Worm (Caenorhabditis elegans): ENCODE data around the gene col-114.
"Not testable (repeated sequence)": the region's sequence is repeated elsewhere in the genome, so short reads cannot be mapped to it uniquely, and the experiment has no call there.

The col-114 gene

DNA sequence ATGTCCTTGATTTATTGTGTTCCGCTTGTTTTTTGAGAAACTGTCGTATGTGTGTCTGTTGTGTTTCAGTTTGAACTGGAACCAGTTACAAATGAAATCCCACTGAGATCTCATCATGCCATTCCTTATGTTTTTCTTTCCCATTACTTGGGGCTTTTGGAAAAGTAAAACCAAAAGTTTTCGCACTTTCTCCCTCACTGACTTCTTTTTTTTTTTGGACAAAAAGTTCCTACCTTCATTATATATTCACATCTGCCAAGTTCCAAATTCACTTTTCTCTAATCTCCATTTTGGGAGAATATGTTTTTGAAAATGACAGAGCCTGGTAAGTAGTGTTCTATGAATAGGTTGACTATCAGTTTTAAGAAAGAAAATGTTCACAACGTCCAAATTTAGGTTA is 30.2 kb upstream of the col-114 start, which contains the start of gene C06E4.2:
Gene C06E4.2, plus strand, starts transcription at position 301 of the 400 bp plus-strand sequence.
- no peak for TF ChIP-seq ceh-82 (tag; optimal IDR thresholded peaks at IDR 0.05)

ce11 chrIV:7274969-7275548 is 28.6 kb upstream of the col-114 start:
- TF ChIP-seq elt-2 (tag; optimal IDR thresholded peaks at IDR 0.05), result peak; percentile 25
- TF ChIP-seq fos-1 (tag; optimal IDR thresholded peaks at IDR 0.05), result no peak
- peak; percentile 21 for TF ChIP-seq pha-4 (tag; optimal IDR thresholded peaks at IDR 0.05)
- TF ChIP-seq snpc-4 (tag; optimal IDR thresholded peaks at IDR 0.05), result no peak

ce11 chrIV:7263137-7263536 is 16.7 kb upstream of the col-114 start, which contains the start of gene glb-2:
Gene glb-2, minus strand, starts transcription at chrIV:7263237.
- TF ChIP-seq hmg-11 (tag; optimal IDR thresholded peaks at IDR 0.05), result no peak

ce11 chrIV:7260587-7260986 is 14.1 kb upstream of the col-114 start, which contains the start of gene C06E4.3:
Gene C06E4.3, plus strand, starts transcription at chrIV:7260875.
- TF ChIP-seq sea-2 (GFP tag; optimal IDR thresholded peaks at IDR 0.05) (no peak), pqm-1 (tag; optimal IDR thresholded peaks at IDR 0.05) (peak; percentile 48), elt-2 (tag; optimal IDR thresholded peaks at IDR 0.05) (peak; percentile 30), nhr-237 (tag; optimal IDR thresholded peaks at IDR 0.05) (no peak)

DNA sequence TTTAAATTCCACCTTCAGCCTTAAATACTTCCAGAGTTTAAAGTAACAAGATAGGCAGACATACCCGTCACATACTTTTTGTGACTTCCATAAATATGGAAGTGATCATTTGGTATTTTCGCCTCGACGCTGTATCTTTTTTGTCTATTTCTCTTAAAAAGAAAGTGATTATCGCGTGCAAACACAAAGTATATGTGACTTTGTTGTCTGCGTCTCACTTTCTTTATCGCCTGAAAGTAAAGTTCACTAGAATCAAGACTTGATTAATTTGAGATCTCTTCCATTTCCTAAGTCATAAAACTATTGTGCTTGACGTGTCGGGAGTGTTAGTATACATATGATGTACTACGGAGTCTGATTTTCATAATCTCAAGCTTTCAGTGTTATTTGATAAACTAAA is 11.8 kb upstream of the col-114 start, which contains the start of gene C06E4.6:
Gene C06E4.6, minus strand, starts transcription at position 51 of the 400 bp plus-strand sequence.
- TF ChIP-seq egl-5 (tag; optimal IDR thresholded peaks at IDR 0.05) (no peak), ceh-9 (tag; optimal IDR thresholded peaks at IDR 0.05) (no peak), pha-4 (tag; optimal IDR thresholded peaks at IDR 0.05) (no peak), elt-2 (tag; optimal IDR thresholded peaks at IDR 0.05) (peak; percentile 43), pqm-1 (tag; optimal IDR thresholded peaks at IDR 0.05) (peak; percentile 81), lin-15B (tag; optimal IDR thresholded peaks at IDR 0.05) (peak; percentile 6), zag-1 (tag; optimal IDR thresholded peaks at IDR 0.05) (no peak), ztf-11 (tag; optimal IDR thresholded peaks at IDR 0.05) (no peak), nhr-237 (tag; optimal IDR thresholded peaks at IDR 0.05) (no peak), daf-12 (tag; optimal IDR thresholded peaks at IDR 0.05) (no peak), snpc-4 (tag; optimal IDR thresholded peaks at IDR 0.05) (no peak), fos-1 (tag; optimal IDR thresholded peaks at IDR 0.05) (no peak), nhr-28 (tag; optimal IDR thresholded peaks at IDR 0.05) (no peak), mdl-1 (tag; optimal IDR thresholded peaks at IDR 0.05) (peak; percentile 6), hmg-11 (tag; optimal IDR thresholded peaks at IDR 0.05) (no peak), ceh-16 (tag; optimal IDR thresholded peaks at IDR 0.05) (no peak)

- not testable (repeated sequence) for TF ChIP-seq sea-2 (GFP tag; optimal IDR thresholded peaks at IDR 0.05); fkh-2 (tag; optimal IDR thresholded peaks at IDR 0.05); lin-15B (tag; optimal IDR thresholded peaks at IDR 0.05)
Measured at ce11 chrIV:7254690-7255089, 8.2 kb upstream of the col-114 start, which contains the start of gene C06E4.5. Gene C06E4.5, plus strand, starts transcription at chrIV:7254990.

- no peak for TF ChIP-seq ama-1 (optimal IDR thresholded peaks at IDR 0.05)
- peak; percentile 25 for TF ChIP-seq pqm-1 (tag; optimal IDR thresholded peaks at IDR 0.05)
- TF ChIP-seq nhr-77 (tag; optimal IDR thresholded peaks at IDR 0.05), result no peak
- TF ChIP-seq eor-1 (tag; optimal IDR thresholded peaks at IDR 0.05), result no peak
- no peak for TF ChIP-seq ceh-82 (tag; optimal IDR thresholded peaks at IDR 0.05)
- TF ChIP-seq ceh-16 (tag; optimal IDR thresholded peaks at IDR 0.05), result no peak
- TF ChIP-seq snpc-4 (tag; optimal IDR thresholded peaks at IDR 0.05), result peak; percentile 49
Measured at ce11 chrIV:7253271-7253670, 6.8 kb upstream of the col-114 start.

ce11 chrIV:7250158-7250557 is 3.7 kb upstream of the col-114 start, which contains the start of gene D2024.18:
Gene D2024.18, plus strand, starts transcription at chrIV:7250458.
- TF ChIP-seq snpc-4 (tag; optimal IDR thresholded peaks at IDR 0.05), result no peak
- no peak for TF ChIP-seq unc-39 (tag; optimal IDR thresholded peaks at IDR 0.05)
- TF ChIP-seq nhr-76 (tag; optimal IDR thresholded peaks at IDR 0.05), result no peak
- TF ChIP-seq elt-2 (tag; optimal IDR thresholded peaks at IDR 0.05), result no peak
- no peak for TF ChIP-seq nhr-25 (tag; optimal IDR thresholded peaks at IDR 0.05)
- TF ChIP-seq nhr-23 (tag; optimal IDR thresholded peaks at IDR 0.05), result no peak
- no peak for TF ChIP-seq ceh-9 (tag; optimal IDR thresholded peaks at IDR 0.05)
- no peak for TF ChIP-seq nhr-237 (tag; optimal IDR thresholded peaks at IDR 0.05)
- TF ChIP-seq nhr-43 (tag; optimal IDR thresholded peaks at IDR 0.05; ENCODE audit: poor library complexity, severe bottlenecking), result no peak
- no peak for TF ChIP-seq zag-1 (tag; optimal IDR thresholded peaks at IDR 0.05)
- no peak for TF ChIP-seq ceh-82 (tag; optimal IDR thresholded peaks at IDR 0.05)
- no peak for TF ChIP-seq jun-1 (tag; optimal IDR thresholded peaks at IDR 0.05)
- TF ChIP-seq nfya-1 (tag; optimal IDR thresholded peaks at IDR 0.05; ENCODE audit: insufficient read depth), result no peak
- TF ChIP-seq nhr-77 (tag; optimal IDR thresholded peaks at IDR 0.05), result no peak
- TF ChIP-seq pqm-1 (tag; optimal IDR thresholded peaks at IDR 0.05), result no peak
- no peak for TF ChIP-seq fkh-10 (GFP tag; optimal IDR thresholded peaks at IDR 0.05)
- no peak for TF ChIP-seq tbx-2 (tag; optimal IDR thresholded peaks at IDR 0.05)
- no peak for TF ChIP-seq elt-3 (tag; optimal IDR thresholded peaks at IDR 0.05)
- no peak for TF ChIP-seq ceh-16 (tag; optimal IDR thresholded peaks at IDR 0.05)
- TF ChIP-seq mdl-1 (tag; optimal IDR thresholded peaks at IDR 0.05), result no peak
